Worm (Caenorhabditis elegans) whole organism, young adult: ENCODE results near the gene Y15E3A.4.

Experiments
- F10E7.11 ChIP-seq: sonication (generic microtip); optimal IDR thresholded peaks from 2 replicates; lab custom pipeline; 2017; ENCODE audit warnings: mild to moderate bottlenecking, missing genetic modification characterization, moderate library complexity, missing compliant biosample characterization
- F22D6.2 ChIP-seq: sonication (generic microtip); optimal IDR thresholded peaks from 2 replicates; lab custom pipeline; 2016; ENCODE audit warnings: mild to moderate bottlenecking, missing genetic modification characterization, missing compliant biosample characterization
- F52B5.7 ChIP-seq: sonication (generic microtip); optimal IDR thresholded peaks from 2 replicates; lab custom pipeline; 2016; ENCODE audit warnings: mild to moderate bottlenecking, missing genetic modification characterization, missing compliant biosample characterization
- K12H6.12 ChIP-seq: fragments of 200-800 bp; sonication (Bioruptor generic); optimal IDR thresholded peaks from 2 replicates; lab custom pipeline; 2018; ENCODE audit warnings: mild to moderate bottlenecking, missing genetic modification characterization, missing compliant biosample characterization
- T07F8.4 ChIP-seq: sonication (generic microtip); optimal IDR thresholded peaks from 2 replicates; lab custom pipeline; 2016; ENCODE audit warnings: mild to moderate bottlenecking, missing genetic modification characterization, moderate library complexity, missing compliant biosample characterization
- T26A5.8 ChIP-seq: sonication (generic microtip); optimal IDR thresholded peaks from 2 replicates; lab custom pipeline; 2016; ENCODE audit warnings: missing genetic modification characterization, missing compliant biosample characterization
- Y53F4B.3 ChIP-seq: fragments of 200-800 bp; sonication (Bioruptor generic); IDR thresholded peaks from 2 replicates; pipeline ENCODE4 v1.3.6; 2022; ENCODE audit warnings: missing genetic modification reagents, missing genetic modification characterization, missing compliant biosample characterization
- Y67H2A.10 ChIP-seq: fragments of 200-800 bp; sonication (Bioruptor generic); conservative IDR thresholded peaks from 2 replicates; pipeline ENCODE4 v1.3.6; 2022; ENCODE audit warnings: missing genetic modification reagents, missing genetic modification characterization, missing compliant biosample characterization
- ZK185.1 ChIP-seq: sonication (generic microtip); optimal IDR thresholded peaks from 2 replicates; lab custom pipeline; 2016; ENCODE audit warnings: mild to moderate bottlenecking, missing genetic modification characterization, missing compliant biosample characterization; ENCODE audit not compliant: poor library complexity, severe bottlenecking
- akir-1 ChIP-seq: fragments of 200-800 bp; sonication (Bioruptor generic); optimal IDR thresholded peaks from 2 replicates; lab custom pipeline; 2018; ENCODE audit warnings: mild to moderate bottlenecking, missing genetic modification characterization, moderate library complexity, missing compliant biosample characterization
- ama-1 ChIP-seq, 3 experiments: fragments of 150-350 bp in 1 of 3; sonication (generic microtip) in 2 of 3; optimal IDR thresholded peaks; 2 replicates each; lab custom pipeline; 2014 to 2018; ENCODE audit warnings: missing biosample characterization in 2 of 3, missing genetic modification characterization in 2 of 3, missing genetic modification reagents in 2 of 3
- atf-7 ChIP-seq: sonication (generic microtip); optimal IDR thresholded peaks from 2 replicates; lab custom pipeline; 2017; ENCODE audit warnings: mild to moderate bottlenecking, missing genetic modification characterization, missing compliant biosample characterization
- attf-6 ChIP-seq: fragments of 200-800 bp; sonication (Bioruptor generic); IDR thresholded peaks from 2 replicates; pipeline ENCODE4 v1.3.6; 2022; ENCODE audit warnings: missing genetic modification reagents, missing genetic modification characterization, missing compliant biosample characterization
- ccch-3 ChIP-seq: fragments of 200-800 bp; sonication (Bioruptor generic); optimal IDR thresholded peaks from 2 replicates; lab custom pipeline; 2018; ENCODE audit warnings: mild to moderate bottlenecking, missing genetic modification characterization, missing compliant biosample characterization
- cebp-1 ChIP-seq, 2 experiments: fragments of 200-800 bp in 1 of 2; sonication (Bioruptor generic) in 1 of 2; sonication (generic microtip) in 1 of 2; IDR thresholded peaks in 1 of 2; optimal IDR thresholded peaks in 1 of 2; 2 replicates each; pipeline versions ENCODE4 v1.3.6 to Lab custom; 2017 to 2022; ENCODE audit warnings: missing compliant biosample characterization in 2 of 2, missing genetic modification characterization in 2 of 2, mild to moderate bottlenecking in 1 of 2, missing genetic modification reagents in 1 of 2, moderate library complexity in 1 of 2
- cebp-2 ChIP-seq: fragments of 200-800 bp; sonication (Bioruptor generic); IDR thresholded peaks from 2 replicates; pipeline ENCODE4 v1.3.6; 2022; ENCODE audit warnings: missing genetic modification characterization, missing compliant biosample characterization
- ceh-27 ChIP-seq: fragments of 200-800 bp; sonication (Bioruptor generic); optimal IDR thresholded peaks from 2 replicates; lab custom pipeline; 2018; ENCODE audit warnings: mild to moderate bottlenecking, missing genetic modification characterization, moderate library complexity, missing compliant biosample characterization
- ceh-91 ChIP-seq: fragments of 200-800 bp; sonication (Bioruptor generic); IDR thresholded peaks from 2 replicates; pipeline ENCODE4 v1.3.6; 2022; ENCODE audit warnings: missing genetic modification reagents, missing genetic modification characterization, missing compliant biosample characterization
- chd-7 ChIP-seq: sonication (generic microtip); optimal IDR thresholded peaks from 2 replicates; lab custom pipeline; 2016; ENCODE audit warnings: mild to moderate bottlenecking, missing genetic modification characterization, moderate library complexity, missing compliant biosample characterization
- dpl-1 ChIP-seq: fragments of 150-350 bp; optimal IDR thresholded peaks from 2 replicates; lab custom pipeline; 2014; ENCODE audit warnings: missing biosample characterization, missing genetic modification reagents, missing genetic modification characterization
- ets-4 ChIP-seq: fragments of 200-800 bp; sonication (Bioruptor generic); optimal IDR thresholded peaks from 2 replicates; lab custom pipeline; 2018; ENCODE audit warnings: mild to moderate bottlenecking, missing genetic modification characterization, missing compliant biosample characterization
- gei-17 ChIP-seq: fragments of 200-800 bp; sonication (Bioruptor generic); optimal IDR thresholded peaks from 2 replicates; lab custom pipeline; 2018; ENCODE audit warnings: mild to moderate bottlenecking, missing genetic modification characterization, missing compliant biosample characterization
- hlh-12 ChIP-seq: sonication (generic microtip); optimal IDR thresholded peaks from 2 replicates; lab custom pipeline; 2016; ENCODE audit warnings: missing genetic modification characterization, missing compliant biosample characterization
- hlh-26 ChIP-seq: fragments of 200-800 bp; sonication (Bioruptor generic); conservative IDR thresholded peaks from 2 replicates; pipeline ENCODE4 v1.3.6; 2022; ENCODE audit warnings: missing genetic modification reagents, missing genetic modification characterization, missing compliant biosample characterization
- hrde-1 ChIP-seq: sonication (generic microtip); optimal IDR thresholded peaks from 2 replicates; lab custom pipeline; 2016; ENCODE audit warnings: missing genetic modification characterization, mild to moderate bottlenecking, missing compliant biosample characterization, moderate library complexity, missing genotype, missing genetic modification reagents, borderline replicate concordance
- hsf-1 ChIP-seq: fragments of 200-800 bp; sonication (Bioruptor generic); IDR thresholded peaks from 2 replicates; pipeline ENCODE4 v1.3.6; 2022; ENCODE audit warnings: missing genetic modification reagents, missing genetic modification characterization, missing compliant biosample characterization
- lin-35 ChIP-seq, 3 experiments: fragments of 150-350 bp in 2 of 3; sonication (generic microtip) in 1 of 3; optimal IDR thresholded peaks; 2 replicates each; lab custom pipeline; 2014 to 2018; ENCODE audit warnings: missing biosample characterization in 3 of 3, missing genetic modification characterization in 3 of 3, missing genetic modification reagents in 3 of 3
- lin-54 ChIP-seq: fragments of 200-800 bp; sonication (Bioruptor generic); optimal IDR thresholded peaks from 2 replicates; lab custom pipeline; 2018; ENCODE audit warnings: mild to moderate bottlenecking, missing genetic modification characterization, missing compliant biosample characterization
- lsl-1 ChIP-seq: fragments of 200-800 bp; sonication (Bioruptor generic); optimal IDR thresholded peaks from 2 replicates; lab custom pipeline; 2018; ENCODE audit warnings: mild to moderate bottlenecking, missing genetic modification characterization, moderate library complexity, missing compliant biosample characterization
- madf-3 ChIP-seq: fragments of 200-800 bp; sonication (Bioruptor generic); IDR thresholded peaks from 2 replicates; pipeline ENCODE4 v1.3.6; 2022; ENCODE audit warnings: missing genetic modification reagents, missing genetic modification characterization, missing compliant biosample characterization
- madf-6 ChIP-seq: fragments of 200-800 bp; sonication (Bioruptor generic); IDR thresholded peaks from 2 replicates; pipeline ENCODE4 v1.3.6; 2022; ENCODE audit warnings: missing genetic modification reagents, missing genetic modification characterization, missing compliant biosample characterization
- mel-28 ChIP-seq: sonication (generic microtip); optimal IDR thresholded peaks from 2 replicates; lab custom pipeline; 2016; ENCODE audit warnings: borderline replicate concordance, mild to moderate bottlenecking, missing genetic modification characterization, missing compliant biosample characterization
- nfya-1 ChIP-seq: sonication (generic microtip); optimal IDR thresholded peaks from 2 replicates; lab custom pipeline; 2017; ENCODE audit warnings: antibody characterized with exemption, missing compliant biosample characterization, missing genetic modification characterization, borderline replicate concordance; ENCODE audit not compliant: insufficient read depth
- nhr-27 ChIP-seq: fragments of 200-800 bp; sonication (Bioruptor generic); optimal IDR thresholded peaks from 2 replicates; lab custom pipeline; 2018; ENCODE audit warnings: mild to moderate bottlenecking, missing genetic modification characterization, moderate library complexity, missing compliant biosample characterization
- repo-1 ChIP-seq: sonication (generic microtip); optimal IDR thresholded peaks from 2 replicates; lab custom pipeline; 2017; ENCODE audit warnings: mild to moderate bottlenecking, missing genetic modification characterization, missing compliant biosample characterization
- sdz-38 ChIP-seq: sonication (generic microtip); optimal IDR thresholded peaks from 2 replicates; lab custom pipeline; 2016; ENCODE audit warnings: missing genotype, missing genetic modification characterization, missing compliant biosample characterization
- snpc-1.3 ChIP-seq: sonication (generic microtip); optimal IDR thresholded peaks from 2 replicates; lab custom pipeline; 2017; ENCODE audit warnings: missing genetic modification characterization, mild to moderate bottlenecking, missing compliant biosample characterization, antibody characterized with exemption, moderate library complexity, missing genotype, missing genetic modification reagents; ENCODE audit not compliant: insufficient read depth
- snpc-3.4 ChIP-seq: sonication (generic microtip); optimal IDR thresholded peaks from 2 replicates; lab custom pipeline; 2017; ENCODE audit warnings: missing genetic modification characterization, mild to moderate bottlenecking, missing compliant biosample characterization, antibody characterized with exemption, moderate library complexity, missing genotype, missing genetic modification reagents
- somi-1 ChIP-seq: fragments of 200-800 bp; sonication (Bioruptor generic); optimal IDR thresholded peaks from 2 replicates; lab custom pipeline; 2018; ENCODE audit warnings: mild to moderate bottlenecking, missing genetic modification characterization, missing compliant biosample characterization
- sptf-2 ChIP-seq: fragments of 200-800 bp; sonication (Bioruptor generic); optimal IDR thresholded peaks from 2 replicates; lab custom pipeline; 2018; ENCODE audit warnings: mild to moderate bottlenecking, missing genetic modification characterization, missing compliant biosample characterization
- tbp1 ChIP-seq: fragments of 200-800 bp; sonication (Bioruptor generic); optimal IDR thresholded peaks from 2 replicates; lab custom pipeline; 2018; ENCODE audit warnings: mild to moderate bottlenecking, missing genetic modification characterization, missing compliant biosample characterization
- tbx-9 ChIP-seq: sonication (generic microtip); optimal IDR thresholded peaks from 2 replicates; lab custom pipeline; 2016; ENCODE audit warnings: borderline replicate concordance, missing genetic modification characterization, inconsistent platforms, missing compliant biosample characterization
- tlf-1 ChIP-seq: fragments of 200-800 bp; sonication (Bioruptor generic); optimal IDR thresholded peaks from 2 replicates; lab custom pipeline; 2018; ENCODE audit warnings: mild to moderate bottlenecking, missing genetic modification characterization, missing compliant biosample characterization
- xnd-1 ChIP-seq: sonication (generic microtip); optimal IDR thresholded peaks from 2 replicates; lab custom pipeline; 2016; ENCODE audit warnings: missing genotype, missing genetic modification reagents, missing genetic modification characterization, missing compliant biosample characterization
- ztf-22 ChIP-seq: fragments of 200-800 bp; sonication (Bioruptor generic); optimal IDR thresholded peaks from 2 replicates; lab custom pipeline; 2018; ENCODE audit warnings: mild to moderate bottlenecking, missing genetic modification characterization, moderate library complexity, missing compliant biosample characterization
- ztf-3 ChIP-seq: fragments of 200-800 bp; sonication (Bioruptor generic); optimal IDR thresholded peaks from 2 replicates; lab custom pipeline; 2018; ENCODE audit warnings: mild to moderate bottlenecking, missing genetic modification characterization, missing compliant biosample characterization

The Y15E3A.4 gene

ce11 chrX:15353874-15354480 lies 23.2 kb downstream of the Y15E3A.4 start (continued):
- TF ChIP-seq lin-54 (peak; percentile 23), ztf-3 (peak; percentile 68), T07F8.4 (tag; lab: Kevin White, UChicago) (no peak), chd-7 (peak; percentile 80), akir-1 (GFP tag; lab: Kevin White, UChicago) (no peak), Y67H2A.10 (GFP tag; lab: Robert Waterston, UW) (no peak), madf-3 (GFP tag; lab: Robert Waterston, UW) (0 out of 2 replicates have a peak, but pooled peaks have one; percentile 20), ccch-3 (GFP tag; lab: Kevin White, UChicago) (no peak), nhr-27 (no peak), F22D6.2 (tag; lab: Kevin White, UChicago) (peak; percentile 81), nfya-1 (no peak), T26A5.8 (tag; lab: Kevin White, UChicago) (no peak), hlh-26 (no peak), dpl-1 (GFP tag; lab: Kevin White, UChicago) (no peak), ama-1 (optimal IDR thresholded peaks at IDR 0.05; lab: Kevin White, UChicago) (no peak), ama-1 (GFP tag; optimal IDR thresholded peaks at IDR 0.05; lab: Kevin White, UChicago) (no peak), cebp-1 (GFP tag; IDR thresholded peaks at IDR 0.05; lab: Robert Waterston, UW) (0 out of 2 replicates have a peak, but pooled peaks have one; percentile 8), cebp-1 (tag; optimal IDR thresholded peaks at IDR 0.05; lab: Kevin White, UChicago) (peak; percentile 86), lin-35 (GFP tag; optimal IDR thresholded peaks at IDR 0.05; lab: Kevin White, UChicago) (peak in 1 of 3 experiments; percentile 68), tbx-9 (tag; lab: Kevin White, UChicago) (no peak), snpc-3.4 (no peak), ZK185.1 (tag; lab: Kevin White, UChicago) (peak; percentile 48), xnd-1 (no peak), ztf-22 (peak; percentile 33), hrde-1 (no peak), tbp1 (peak; percentile 25), sdz-38 (tag; lab: Kevin White, UChicago) (no peak), repo-1 (tag; lab: Kevin White, UChicago) (peak; percentile 64), ceh-91 (no peak), madf-6 (GFP tag; lab: Robert Waterston, UW) (no peak), mel-28 (tag; lab: Kevin White, UChicago) (no peak), gei-17 (peak; percentile 71), tlf-1 (GFP tag; lab: Kevin White, UChicago) (no peak), Y53F4B.3 (GFP tag; lab: Robert Waterston, UW) (no peak), K12H6.12 (tag; lab: Kevin White, UChicago) (peak; percentile 97), somi-1 (peak; percentile 92), hsf-1 (GFP tag; lab: Robert Waterston, UW) (no peak), ets-4 (no peak), F52B5.7 (tag; lab: Kevin White, UChicago) (no peak), lsl-1 (GFP tag; lab: Kevin White, UChicago) (no peak), hlh-12 (tag; lab: Kevin White, UChicago) (no peak), snpc-1.3 (tag; lab: Kevin White, UChicago) (no peak), cebp-2 (GFP tag; lab: Robert Waterston, UW) (no peak), F10E7.11 (tag; lab: Kevin White, UChicago) (no peak), atf-7 (peak; percentile 75), sptf-2 (GFP tag; lab: Kevin White, UChicago) (no peak), ceh-27 (GFP tag; lab: Kevin White, UChicago) (peak; percentile 61), attf-6 (GFP tag; lab: Robert Waterston, UW) (no peak)
